Worm (Caenorhabditis elegans) whole organism, L4 larva: ENCODE measurements around the gene daf-2.

Source experiments
- Y48G9A.11 ChIP-seq: fragments of 200-800 bp; sonication (Bioruptor generic); IDR thresholded peaks from 2 replicates; pipeline ENCODE4 v1.3.6; 2022; ENCODE audit warnings: missing genetic modification reagents, missing genetic modification characterization, missing compliant biosample characterization
- cey-2 ChIP-seq: sonication (generic microtip); optimal IDR thresholded peaks from 3 replicates; lab custom pipeline; 2017; ENCODE audit warnings: missing genetic modification characterization, mild to moderate bottlenecking, missing compliant biosample characterization, antibody characterized with exemption, borderline replicate concordance; ENCODE audit not compliant: insufficient read depth
- daf-16 ChIP-seq, 3 experiments: sonication (generic microtip); optimal IDR thresholded peaks; 2 replicates each; lab custom pipeline; 2016 to 2017; ENCODE audit warnings: missing genetic modification characterization in 3 of 3, missing genetic modification reagents in 3 of 3, mild to moderate bottlenecking in 2 of 3, missing compliant biosample characterization in 2 of 3, missing biosample characterization in 1 of 3, moderate library complexity in 1 of 3
- fkh-10 ChIP-seq: fragments of 150-350 bp; optimal IDR thresholded peaks from 2 replicates; lab custom pipeline; 2014; ENCODE audit warnings: missing biosample characterization, missing genetic modification reagents, missing genetic modification characterization
- lim-7 ChIP-seq: fragments of 200-800 bp; sonication (Bioruptor generic); IDR thresholded peaks from 2 replicates; pipeline ENCODE4 v1.3.6; 2022; ENCODE audit warnings: missing genetic modification characterization, missing compliant biosample characterization
- mdl-1 ChIP-seq, 2 experiments: fragments of 150-350 bp in 1 of 2; sonication (generic microtip) in 1 of 2; optimal IDR thresholded peaks; 2 replicates each; lab custom pipeline; 2014 to 2017; ENCODE audit warnings: missing biosample characterization in 2 of 2, missing genetic modification characterization in 2 of 2
- nhr-76 ChIP-seq: fragments of 150-350 bp; optimal IDR thresholded peaks from 2 replicates; lab custom pipeline; 2014; ENCODE audit warnings: missing biosample characterization, missing genetic modification characterization
- pqm-1 ChIP-seq: sonication (generic microtip); optimal IDR thresholded peaks from 2 replicates; lab custom pipeline; 2017; ENCODE audit warnings: missing biosample characterization, missing genetic modification characterization
- snpc-4 ChIP-seq: fragments of 150-350 bp; optimal IDR thresholded peaks from 2 replicates; lab custom pipeline; 2014; ENCODE audit warnings: missing biosample characterization, missing genetic modification characterization
- zag-1 ChIP-seq: fragments of 150-350 bp; optimal IDR thresholded peaks from 2 replicates; lab custom pipeline; 2014; ENCODE audit warnings: missing biosample characterization, missing genetic modification characterization

- TF ChIP-seq zag-1 (tag; lab: Kevin White, UChicago) (no peak), Y48G9A.11 (GFP tag; lab: Robert Waterston, UW) (no peak), pqm-1 (no peak), mdl-1 (tag; optimal IDR thresholded peaks at IDR 0.05; lab: Kevin White, UChicago) (no peak), daf-16 (GFP tag; optimal IDR thresholded peaks at IDR 0.05; lab: Kevin White, UChicago) (no peak), daf-16 (tag; optimal IDR thresholded peaks at IDR 0.05; lab: Kevin White, UChicago) (no peak), cey-2 (tag; lab: Kevin White, UChicago) (no peak), lim-7 (GFP tag; lab: Robert Waterston, UW) (no peak), snpc-4 (tag; lab: Kevin White, UChicago) (no peak), nhr-76 (tag; lab: Kevin White, UChicago) (no peak), fkh-10 (no peak)
Measured at ce11 chrIII:3061289-3061688, 20.6 kb upstream of the daf-2 start.
